Worm (Caenorhabditis elegans): Measurements from ENCODE around the gene T04C12.33.

DNA sequence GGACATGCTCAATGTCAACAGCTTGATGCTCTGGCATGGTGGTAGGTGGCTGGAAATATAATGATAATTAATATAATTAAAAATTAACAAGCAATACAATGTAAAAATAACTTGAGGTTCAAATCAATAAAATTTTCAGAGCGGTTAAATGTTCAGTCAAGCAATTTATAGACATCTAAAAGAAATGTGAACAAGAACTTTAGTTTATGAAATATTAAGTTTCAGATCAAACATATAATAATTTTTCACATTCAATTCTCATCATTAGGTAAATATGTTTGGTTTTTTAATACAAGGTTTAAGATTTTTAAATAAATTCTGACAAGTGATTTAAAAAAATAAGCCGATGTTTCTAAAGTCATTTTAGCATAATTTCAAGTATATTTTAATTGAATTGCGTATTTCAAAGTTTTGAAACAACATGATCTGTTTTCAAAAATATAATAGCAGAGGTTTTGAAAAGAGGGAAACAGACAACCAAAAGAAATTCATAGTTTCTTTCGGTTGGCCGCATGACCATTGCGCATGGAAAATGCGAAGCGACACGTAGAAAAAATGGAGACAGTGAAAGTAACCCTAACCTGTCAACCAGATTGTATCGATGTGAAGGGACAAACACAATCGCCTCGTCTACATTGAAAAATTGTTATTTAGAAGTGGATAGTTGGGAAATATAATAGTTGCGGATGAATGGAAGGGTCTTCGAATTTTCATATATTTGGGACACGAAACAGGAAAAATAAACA is 8.4 kb downstream of the T04C12.33 start, which contains the start of gene T04C12.11:
- TF ChIP-seq unc-62 (GFP tag; optimal IDR thresholded peaks at IDR 0.05) (no peak), alr-1 (tag; optimal IDR thresholded peaks at IDR 0.05) (no peak), nhr-237 (tag; optimal IDR thresholded peaks at IDR 0.05) (no peak), ceh-82 (tag; optimal IDR thresholded peaks at IDR 0.05) (no peak), nhr-11 (tag; optimal IDR thresholded peaks at IDR 0.05) (no peak), aly-2 (tag; optimal IDR thresholded peaks at IDR 0.05) (no peak), blmp-1 (tag; optimal IDR thresholded peaks at IDR 0.05; ENCODE audit: insufficient read depth) (peak; percentile 95), ztf-11 (tag; optimal IDR thresholded peaks at IDR 0.05) (no peak), ceh-16 (tag; optimal IDR thresholded peaks at IDR 0.05) (no peak), nhr-12 (tag; optimal IDR thresholded peaks at IDR 0.05) (no peak), nhr-23 (tag; optimal IDR thresholded peaks at IDR 0.05) (no peak)

Measured in whole organism, L2 larva.